Fruit fly (Drosophila melanogaster) whole organism, embryonic: ENCODE measurements around the gene Bacc.

Source experiments
- CG10979 ChIP-seq: fragments of 200-800 bp; sonication (Bioruptor generic); optimal IDR thresholded peaks from 2 replicates; lab custom pipeline; 2018; ENCODE audit warnings: missing biosample characterization, mild to moderate bottlenecking, missing genetic modification characterization, moderate library complexity
- CG11247 ChIP-seq: fragments of 200-800 bp; sonication (Bioruptor generic); IDR thresholded peaks from 2 replicates; pipeline ENCODE4 v1.3.6; 2022; ENCODE audit warnings: missing biosample characterization, missing genetic modification characterization
- CG11560 ChIP-seq: fragments of 200-800 bp; sonication (Bioruptor generic); IDR thresholded peaks from 3 replicates; pipeline ENCODE4 v1.3.6; 2022; ENCODE audit warnings: missing biosample characterization, missing genetic modification characterization
- CG15479 ChIP-seq: fragments of 200-800 bp; sonication (Bioruptor generic); optimal IDR thresholded peaks from 3 replicates; lab custom pipeline; 2019; ENCODE audit warnings: missing biosample characterization, mild to moderate bottlenecking, missing genetic modification characterization, moderate library complexity
- CG15514 ChIP-seq: fragments of 200-800 bp; sonication (Bioruptor generic); optimal IDR thresholded peaks from 3 replicates; lab custom pipeline; 2017; ENCODE audit warnings: missing biosample characterization, missing genetic modification characterization, mild to moderate bottlenecking, moderate library complexity, missing genetic modification reagents
- CG18476 ChIP-seq: fragments of 200-800 bp; sonication (Bioruptor generic); optimal IDR thresholded peaks from 2 replicates; lab custom pipeline; 2016; ENCODE audit warnings: missing biosample characterization, mild to moderate bottlenecking, missing genetic modification characterization
- CG2875 ChIP-seq: fragments of 200-800 bp; sonication (Bioruptor generic); optimal IDR thresholded peaks from 2 replicates; lab custom pipeline; 2017; ENCODE audit warnings: missing biosample characterization, mild to moderate bottlenecking, missing genetic modification characterization, missing genetic modification reagents
- CG30431 ChIP-seq: fragments of 200-800 bp; sonication (Bioruptor generic); optimal IDR thresholded peaks from 2 replicates; lab custom pipeline; 2017; ENCODE audit warnings: missing biosample characterization, missing genetic modification characterization
- CG31224 ChIP-seq: fragments of 200-800 bp; sonication (Bioruptor generic); IDR thresholded peaks from 2 replicates; pipeline ENCODE4 v1.3.6; 2022; ENCODE audit warnings: missing biosample characterization, missing genetic modification characterization
- CG34224 ChIP-seq: fragments of 200-800 bp; sonication (Bioruptor generic); IDR thresholded peaks from 3 replicates; pipeline ENCODE4 v1.3.6; 2022; ENCODE audit warnings: missing biosample characterization, missing genetic modification characterization; ENCODE audit not compliant: partially characterized antibody
- CG34376 ChIP-seq: fragments of 200-800 bp; sonication (Bioruptor generic); optimal IDR thresholded peaks from 2 replicates; lab custom pipeline; 2018; ENCODE audit warnings: missing biosample characterization, mild to moderate bottlenecking, missing genetic modification characterization
- CG4730 ChIP-seq: fragments of 200-800 bp; sonication (Bioruptor generic); IDR thresholded peaks from 2 replicates; pipeline ENCODE4 v1.3.6; 2022; ENCODE audit warnings: missing biosample characterization, missing genetic modification characterization
- CG4854 ChIP-seq: fragments of 200-800 bp; sonication (Bioruptor generic); optimal IDR thresholded peaks from 2 replicates; lab custom pipeline; 2016; ENCODE audit warnings: missing biosample characterization, missing genetic modification characterization, inconsistent platforms
- CG6175 ChIP-seq: fragments of 200-800 bp; sonication (Bioruptor generic); IDR thresholded peaks from 3 replicates; pipeline ENCODE4 v1.3.6; 2022; ENCODE audit warnings: missing biosample characterization, missing genetic modification characterization
- CG6689 ChIP-seq: fragments of 200-800 bp; sonication (Bioruptor generic); IDR thresholded peaks from 2 replicates; pipeline ENCODE4 v1.3.6; 2022; ENCODE audit warnings: missing biosample characterization, missing genetic modification characterization
- CG6765 ChIP-seq: fragments of 200-800 bp; sonication (Bioruptor generic); optimal IDR thresholded peaks from 3 replicates; lab custom pipeline; 2017; ENCODE audit warnings: missing biosample characterization, mild to moderate bottlenecking, missing genetic modification characterization
- CG7372 ChIP-seq: fragments of 200-800 bp; sonication (Bioruptor generic); IDR thresholded peaks from 2 replicates; pipeline ENCODE4 v1.3.6; 2022; ENCODE audit warnings: missing biosample characterization, missing genetic modification characterization
- CG8388 ChIP-seq: fragments of 200-800 bp; sonication (Bioruptor generic); optimal IDR thresholded peaks from 2 replicates; lab custom pipeline; 2019; ENCODE audit warnings: missing biosample characterization, mild to moderate bottlenecking, missing genetic modification characterization, moderate library complexity
- Dp ChIP-seq: fragments of 200-800 bp; sonication (Bioruptor generic); optimal IDR thresholded peaks from 2 replicates; lab custom pipeline; 2018; ENCODE audit warnings: missing biosample characterization, mild to moderate bottlenecking, missing genetic modification characterization, moderate library complexity
- Drgx ChIP-seq: fragments of 200-800 bp; sonication (Bioruptor generic); IDR thresholded peaks from 2 replicates; pipeline ENCODE4 v1.3.6; 2022; ENCODE audit warnings: missing biosample characterization, missing genetic modification characterization
- Gug ChIP-seq: fragments of 200-800 bp; sonication (Bioruptor generic); IDR thresholded peaks from 4 replicates; pipeline ENCODE4 v1.3.6; 2022; ENCODE audit warnings: missing biosample characterization, missing genetic modification characterization
- Hey ChIP-seq: fragments of 200-800 bp; sonication (Bioruptor generic); optimal IDR thresholded peaks from 3 replicates; lab custom pipeline; 2018; ENCODE audit warnings: missing biosample characterization, mild to moderate bottlenecking, missing genetic modification characterization
- Hr3 ChIP-seq: fragments of 200-800 bp; sonication (Bioruptor generic); optimal IDR thresholded peaks from 3 replicates; lab custom pipeline; 2016; ENCODE audit warnings: missing biosample characterization, missing genetic modification characterization
- Hr51 ChIP-seq, 2 experiments: fragments of 200-800 bp; sonication (Bioruptor generic); optimal IDR thresholded peaks; 2 replicates in 1 of 2; 3 replicates in 1 of 2; lab custom pipeline; 2016 to 2018; ENCODE audit warnings: missing biosample characterization in 2 of 2, missing genetic modification characterization in 2 of 2, mild to moderate bottlenecking in 1 of 2, moderate library complexity in 1 of 2
- Meics ChIP-seq: fragments of 200-800 bp; sonication (Bioruptor generic); optimal IDR thresholded peaks from 2 replicates; lab custom pipeline; 2017; ENCODE audit warnings: missing biosample characterization, mild to moderate bottlenecking, missing genetic modification characterization
- Optix ChIP-seq: fragments of 200-800 bp; sonication (Bioruptor generic); IDR thresholded peaks from 3 replicates; pipeline ENCODE4 v1.3.6; 2022; ENCODE audit warnings: missing biosample characterization, missing genetic modification characterization
- Xbp1 ChIP-seq: fragments of 200-800 bp; sonication (Bioruptor generic); optimal IDR thresholded peaks from 3 replicates; lab custom pipeline; 2016; ENCODE audit warnings: missing biosample characterization, mild to moderate bottlenecking, missing genetic modification characterization
- Xrp1 ChIP-seq: fragments of 200-800 bp; sonication (Bioruptor generic); IDR thresholded peaks from 2 replicates; pipeline ENCODE4 v1.3.6; 2022; ENCODE audit warnings: missing biosample characterization, missing genetic modification characterization
- az2 ChIP-seq: fragments of 200-800 bp; sonication (Bioruptor generic); optimal IDR thresholded peaks from 3 replicates; lab custom pipeline; 2016; ENCODE audit warnings: missing biosample characterization, missing genetic modification characterization
- bigmax ChIP-seq: fragments of 200-800 bp; sonication (Bioruptor generic); optimal IDR thresholded peaks from 2 replicates; lab custom pipeline; 2018; ENCODE audit warnings: missing biosample characterization, mild to moderate bottlenecking, missing genetic modification characterization
- chinmo ChIP-seq: fragments of 200-800 bp; sonication (Bioruptor generic); IDR thresholded peaks from 4 replicates; pipeline ENCODE4 v1.3.6; 2022; ENCODE audit warnings: missing biosample characterization, missing genetic modification characterization; ENCODE audit not compliant: partially characterized antibody
- chn ChIP-seq: fragments of 200-800 bp; sonication (Bioruptor generic); optimal IDR thresholded peaks from 2 replicates; lab custom pipeline; 2016; ENCODE audit warnings: missing biosample characterization, missing genetic modification characterization
- ci ChIP-seq: fragments of 200-800 bp; sonication (Bioruptor generic); IDR thresholded peaks from 3 replicates; pipeline ENCODE4 v1.3.6; 2022; ENCODE audit warnings: missing biosample characterization, missing genetic modification characterization
- corto ChIP-seq: fragments of 200-800 bp; sonication (Bioruptor generic); optimal IDR thresholded peaks from 2 replicates; lab custom pipeline; 2016; ENCODE audit warnings: missing biosample characterization, mild to moderate bottlenecking, missing genetic modification characterization, moderate library complexity
- ems ChIP-seq: fragments of 200-800 bp; sonication (Bioruptor generic); optimal IDR thresholded peaks from 3 replicates; lab custom pipeline; 2016; ENCODE audit warnings: missing biosample characterization, missing genetic modification characterization
- fu2 ChIP-seq: fragments of 200-800 bp; sonication (Bioruptor generic); optimal IDR thresholded peaks from 2 replicates; lab custom pipeline; 2016; ENCODE audit warnings: missing biosample characterization, missing genetic modification characterization
- gsb ChIP-seq: fragments of 200-800 bp; sonication (Bioruptor generic); IDR thresholded peaks from 2 replicates; pipeline ENCODE4 v1.3.6; 2022; ENCODE audit warnings: missing biosample characterization, missing genetic modification characterization
- jumu ChIP-seq: fragments of 200-800 bp; sonication (Bioruptor generic); optimal IDR thresholded peaks from 3 replicates; lab custom pipeline; 2016; ENCODE audit warnings: missing biosample characterization, missing genetic modification characterization
- mld ChIP-seq: fragments of 200-800 bp; sonication (Bioruptor generic); IDR thresholded peaks from 3 replicates; pipeline ENCODE4 v1.3.6; 2022; ENCODE audit warnings: missing biosample characterization, missing genetic modification characterization; ENCODE audit not compliant: partially characterized antibody
- nmo ChIP-seq: fragments of 200-800 bp; sonication (Bioruptor generic); optimal IDR thresholded peaks from 2 replicates; lab custom pipeline; 2018; ENCODE audit warnings: missing biosample characterization, mild to moderate bottlenecking, missing genetic modification characterization, moderate library complexity
- otp ChIP-seq: fragments of 200-800 bp; sonication (Bioruptor generic); IDR thresholded peaks from 3 replicates; pipeline ENCODE4, ENCODE4 v1.3.6; 2022; ENCODE audit warnings: missing biosample characterization, missing genetic modification characterization
- p53 ChIP-seq: fragments of 200-800 bp; sonication (Bioruptor generic); optimal IDR thresholded peaks from 2 replicates; lab custom pipeline; 2016; ENCODE audit warnings: missing biosample characterization, missing genetic modification characterization
- pan ChIP-seq, 4 experiments: fragments of >200 bp in 3 of 4; fragments of 200-800 bp in 1 of 4; sonication (Bioruptor generic) in 1 of 4; optimal IDR thresholded peaks in 3 of 4; IDR thresholded peaks in 1 of 4; 2 replicates each; pipeline versions ENCODE4 v1.3.6 to Lab custom; 2017 to 2022; ENCODE audit warnings: missing biosample characterization in 2 of 4, missing genetic modification characterization in 2 of 4, mixed read lengths in 1 of 4
- ro ChIP-seq: fragments of 200-800 bp; sonication (Bioruptor generic); IDR thresholded peaks from 2 replicates; pipeline ENCODE4 v1.3.6; 2022; ENCODE audit warnings: missing biosample characterization, missing genetic modification characterization
- slbo ChIP-seq: fragments of 200-800 bp; sonication (Bioruptor generic); IDR thresholded peaks from 2 replicates; pipeline ENCODE4 v1.3.6; 2022; ENCODE audit warnings: missing biosample characterization, missing genetic modification characterization
- sob ChIP-seq: fragments of 200-800 bp; sonication (Bioruptor generic); IDR thresholded peaks from 2 replicates; pipeline ENCODE4 v1.3.6; 2022; ENCODE audit warnings: missing biosample characterization, missing genetic modification characterization
- sr ChIP-seq: fragments of 200-800 bp; sonication (Bioruptor generic); IDR thresholded peaks from 3 replicates; pipeline ENCODE4 v1.3.6; 2022; ENCODE audit warnings: missing biosample characterization, missing genetic modification characterization
- ssp ChIP-seq: fragments of 200-800 bp; sonication (Bioruptor generic); IDR thresholded peaks from 2 replicates; pipeline ENCODE4 v1.3.6; 2022; ENCODE audit warnings: missing biosample characterization, missing genetic modification characterization
- tna ChIP-seq: fragments of 200-800 bp; sonication (Bioruptor generic); IDR thresholded peaks from 2 replicates; pipeline ENCODE4 v1.3.6; 2022; ENCODE audit warnings: missing biosample characterization, missing genetic modification characterization; ENCODE audit not compliant: partially characterized antibody
- twi ChIP-seq: fragments of 200-800 bp; optimal IDR thresholded peaks from 2 replicates; lab custom pipeline; 2019; ENCODE audit warnings: missing biosample characterization, mild to moderate bottlenecking, missing genetic modification characterization, moderate library complexity
- unc-4 ChIP-seq: fragments of 200-800 bp; sonication (Bioruptor generic); IDR thresholded peaks from 2 replicates; pipeline ENCODE4 v1.3.6; 2022; ENCODE audit warnings: missing biosample characterization, missing genetic modification characterization; ENCODE audit not compliant: partially characterized antibody

The Bacc gene

dm6 chr2L:2767627-2768026, 15.4 kb downstream of the Bacc start, which contains the start of the genes Taf10b and Taf10 (continued):
- TF ChIP-seq p53 (no peak), bigmax (GFP tag; lab: Kevin White, UChicago) (no peak), jumu (no peak), ssp (no peak), az2 (no peak), CG6765 (GFP tag; lab: Kevin White, UChicago) (no peak), ci (GFP tag; lab: Robert Waterston, UW) (no peak), CG34376 (GFP tag; lab: Kevin White, UChicago) (peak; percentile 76), Hr51 (GFP tag; optimal IDR thresholded peaks at IDR 0.05; lab: Kevin White, UChicago) (peak in 1 of 2 experiments; percentile 0), chinmo (peak; percentile 88; the same call in 3 of the 4 replicates), Hr3 (GFP tag; lab: Kevin White, UChicago) (no peak), Xrp1 (GFP tag; lab: Robert Waterston, UW) (no peak), gsb (GFP tag; lab: Robert Waterston, UW) (no peak), CG11560 (tag; lab: Robert Waterston, UW) (peak; percentile 57; the same call in 2 of the 3 replicates), CG15479 (GFP tag; lab: Kevin White, UChicago) (no peak), CG6175 (no peak), Drgx (GFP tag; lab: Robert Waterston, UW) (no peak), CG8388 (GFP tag; lab: Kevin White, UChicago) (peak; percentile 56), CG34224 (GFP tag; lab: Robert Waterston, UW) (peak; percentile 95), twi (tag; lab: Kevin White, UChicago) (no peak), CG30431 (no peak), tna (peak; percentile 79), CG15514 (GFP tag; lab: Kevin White, UChicago) (peak; percentile 49), corto (no peak), CG2875 (GFP tag; lab: Kevin White, UChicago) (no peak), Dp (GFP tag; lab: Kevin White, UChicago) (peak; percentile 45), sr (GFP tag; lab: Robert Waterston, UW) (no peak), slbo (GFP tag; lab: Robert Waterston, UW) (no peak), CG11247 (GFP tag; lab: Robert Waterston, UW) (no peak), CG4730 (no peak), Gug (no peak), CG10979 (no peak), CG6689 (GFP tag; lab: Robert Waterston, UW) (no peak), Xbp1 (GFP tag; lab: Kevin White, UChicago) (no peak), unc-4 (GFP tag; lab: Robert Waterston, UW) (peak; percentile 87), ems (GFP tag; lab: Kevin White, UChicago) (no peak), fu2 (GFP tag; lab: Kevin White, UChicago) (no peak), mld (GFP tag; lab: Robert Waterston, UW) (peak; percentile 76), Optix (GFP tag; lab: Robert Waterston, UW) (no peak), chn (GFP tag; lab: Kevin White, UChicago) (no peak), otp (GFP tag; lab: Robert Waterston, UW) (no peak), Meics (GFP tag; lab: Kevin White, UChicago) (no peak), pan (optimal IDR thresholded peaks at IDR 0.05; lab: Kevin White, UChicago) (no peak), pan (GFP tag; optimal IDR thresholded peaks at IDR 0.05 in 1 of 2, IDR thresholded peaks at IDR 0.05 in 1 of 2) (no peak), sob (GFP tag; lab: Robert Waterston, UW) (no peak), CG18476 (GFP tag; lab: Kevin White, UChicago) (no peak), ro (GFP tag; lab: Robert Waterston, UW) (no peak), CG31224 (no peak), CG4854 (GFP tag; lab: Kevin White, UChicago) (no peak), CG7372 (GFP tag; lab: Robert Waterston, UW) (no peak), Hey (tag; lab: Kevin White, UChicago) (no peak), nmo (GFP tag; lab: Kevin White, UChicago) (peak; percentile 25)
